Fruit fly (Drosophila melanogaster): ENCODE data around the gene Catsup.

- TF ChIP-seq jim (GFP tag; optimal IDR thresholded peaks at IDR 0.05): no peak
- no peak for TF ChIP-seq Jra (GFP tag; optimal IDR thresholded peaks at IDR 0.05)
- TF ChIP-seq pan (optimal IDR thresholded peaks at IDR 0.05): no peak
- no peak for TF ChIP-seq Vsx2 (GFP tag; optimal IDR thresholded peaks at IDR 0.05; ENCODE audit: partially characterized antibody)
- TF ChIP-seq fru (GFP tag; optimal IDR thresholded peaks at IDR 0.05): no peak
- TF ChIP-seq Abd-B (GFP tag; optimal IDR thresholded peaks at IDR 0.05): no peak
- TF ChIP-seq lola (GFP tag; optimal IDR thresholded peaks at IDR 0.05): no peak
- no peak for TF ChIP-seq N (GFP tag; optimal IDR thresholded peaks at IDR 0.05)
- no peak for TF ChIP-seq Dfd (GFP tag; optimal IDR thresholded peaks at IDR 0.05)
Measured at dm6 chr2L:19078928-19079327, 37.3 kb downstream of the Catsup start, which contains the start of gene CG10700.
